Fruit fly (Drosophila melanogaster) whole organism, embryonic: Measurements from ENCODE around the gene CG42822.

Experiments used
- Atf3 ChIP-seq: fragments of 200-800 bp; sonication (Bioruptor generic); optimal IDR thresholded peaks from 3 replicates; lab custom pipeline; 2016; ENCODE audit warnings: missing biosample characterization, missing genetic modification characterization
- Atf6 ChIP-seq: fragments of 200-800 bp; sonication (Bioruptor generic); IDR thresholded peaks from 2 replicates; pipeline ENCODE4 v1.3.6; 2022; ENCODE audit warnings: missing biosample characterization, missing genetic modification characterization
- Awh ChIP-seq: fragments of 200-800 bp; sonication (Bioruptor generic); IDR thresholded peaks from 2 replicates; pipeline ENCODE4, ENCODE4 v1.3.6; 2022; ENCODE audit warnings: missing biosample characterization, missing genetic modification characterization
- CG10147 ChIP-seq: fragments of 200-800 bp; sonication (Bioruptor generic); optimal IDR thresholded peaks from 2 replicates; lab custom pipeline; 2019; ENCODE audit warnings: missing biosample characterization, mild to moderate bottlenecking, missing genetic modification characterization, moderate library complexity
- CG10209 ChIP-seq: fragments of 200-800 bp; sonication (Bioruptor generic); optimal IDR thresholded peaks from 3 replicates; lab custom pipeline; 2017; ENCODE audit warnings: missing biosample characterization, mild to moderate bottlenecking, missing genetic modification characterization, missing genetic modification reagents
- CG10462 ChIP-seq: fragments of 200-800 bp; sonication (Bioruptor generic); optimal IDR thresholded peaks from 2 replicates; lab custom pipeline; 2016; ENCODE audit warnings: missing biosample characterization, missing genetic modification characterization
- CG12659 ChIP-seq: fragments of 200-800 bp; sonication (Bioruptor generic); optimal IDR thresholded peaks from 3 replicates; lab custom pipeline; 2017; ENCODE audit warnings: mild to moderate bottlenecking, missing biosample characterization, missing genetic modification reagents, missing genetic modification characterization
- CG12769 ChIP-seq: fragments of 200-800 bp; sonication (Bioruptor generic); optimal IDR thresholded peaks from 2 replicates; lab custom pipeline; 2019; ENCODE audit warnings: missing biosample characterization, mild to moderate bottlenecking, missing genetic modification characterization, moderate library complexity
- CG13287 ChIP-seq: fragments of 200-800 bp; sonication (Bioruptor generic); IDR thresholded peaks from 2 replicates; pipeline ENCODE4 v1.3.6; 2022; ENCODE audit warnings: missing biosample characterization, missing genetic modification characterization; ENCODE audit not compliant: partially characterized antibody
- CG14860 ChIP-seq: fragments of 200-800 bp; sonication (Bioruptor generic); IDR thresholded peaks from 3 replicates; pipeline ENCODE4 v1.3.6; 2022; ENCODE audit warnings: missing biosample characterization, missing genetic modification characterization; ENCODE audit not compliant: partially characterized antibody
- CG15011 ChIP-seq: fragments of 200-800 bp; sonication (Bioruptor generic); optimal IDR thresholded peaks from 3 replicates; lab custom pipeline; 2018; ENCODE audit warnings: missing biosample characterization, mild to moderate bottlenecking, missing genetic modification characterization
- CG16779 ChIP-seq: fragments of 200-800 bp; sonication (Bioruptor generic); IDR thresholded peaks from 2 replicates; pipeline ENCODE4 v1.3.6; 2022; ENCODE audit warnings: missing biosample characterization, missing genetic modification characterization
- CG2129 ChIP-seq: fragments of 200-800 bp; sonication (Bioruptor generic); IDR thresholded peaks from 2 replicates; pipeline ENCODE4 v1.3.6; 2022; ENCODE audit warnings: missing biosample characterization, missing genetic modification characterization; ENCODE audit not compliant: partially characterized antibody
- CG2712 ChIP-seq: fragments of 200-800 bp; optimal IDR thresholded peaks from 3 replicates; lab custom pipeline; 2019; ENCODE audit warnings: missing biosample characterization, mild to moderate bottlenecking, missing genetic modification characterization, moderate library complexity
- CG6854 ChIP-seq: fragments of 200-800 bp; sonication (Bioruptor generic); optimal IDR thresholded peaks from 3 replicates; lab custom pipeline; 2017; ENCODE audit warnings: missing biosample characterization, mild to moderate bottlenecking, missing genetic modification characterization
- CG7928 ChIP-seq: fragments of 200-800 bp; sonication (Bioruptor generic); optimal IDR thresholded peaks from 2 replicates; lab custom pipeline; 2017; ENCODE audit warnings: missing biosample characterization, mild to moderate bottlenecking, missing genetic modification characterization
- CG7987 ChIP-seq: fragments of 200-800 bp; sonication (Bioruptor generic); optimal IDR thresholded peaks from 2 replicates; lab custom pipeline; 2018; ENCODE audit warnings: missing biosample characterization, mild to moderate bottlenecking, missing genetic modification characterization, moderate library complexity
- Chrac-16 ChIP-seq: fragments of 200-800 bp; sonication (Bioruptor generic); optimal IDR thresholded peaks from 3 replicates; lab custom pipeline; 2016; ENCODE audit warnings: missing biosample characterization, missing genetic modification characterization
- D19A ChIP-seq: fragments of 200-800 bp; optimal IDR thresholded peaks from 3 replicates; lab custom pipeline; 2019; ENCODE audit warnings: missing biosample characterization, mild to moderate bottlenecking, missing genetic modification characterization, moderate library complexity
- Ets65A ChIP-seq: fragments of 200-800 bp; sonication (Bioruptor generic); peaks from one replicate; lab custom pipeline; 2016; ENCODE audit warnings: missing biosample characterization, missing genetic modification characterization
- Fer3 ChIP-seq: fragments of 200-800 bp; sonication (Bioruptor generic); optimal IDR thresholded peaks from 2 replicates; lab custom pipeline; 2018; ENCODE audit warnings: missing biosample characterization, mild to moderate bottlenecking, missing genetic modification characterization, moderate library complexity
- Hey ChIP-seq: fragments of 200-800 bp; sonication (Bioruptor generic); optimal IDR thresholded peaks from 3 replicates; lab custom pipeline; 2018; ENCODE audit warnings: missing biosample characterization, mild to moderate bottlenecking, missing genetic modification characterization
- Kr ChIP-seq: fragments of 200-800 bp; sonication (Bioruptor generic); optimal IDR thresholded peaks from 2 replicates; lab custom pipeline; 2017; ENCODE audit warnings: missing biosample characterization, mild to moderate bottlenecking, missing genetic modification characterization
- Lpt ChIP-seq: fragments of >200 bp; optimal IDR thresholded peaks from 2 replicates; lab custom pipeline; 2018; ENCODE audit warnings: missing biosample characterization, missing genetic modification characterization
- MTF-1 ChIP-seq: fragments of 200-800 bp; sonication (Bioruptor generic); optimal IDR thresholded peaks from 2 replicates; lab custom pipeline; 2018; ENCODE audit warnings: missing biosample characterization, mild to moderate bottlenecking, missing genetic modification characterization, borderline replicate concordance
- Med ChIP-seq: fragments of 200-800 bp; sonication (Bioruptor generic); peaks from one replicate; lab custom pipeline; 2016; ENCODE audit warnings: missing biosample characterization, missing genetic modification characterization, mild to moderate bottlenecking, inconsistent platforms, moderate library complexity
- Nf-YA ChIP-seq: fragments of 200-800 bp; sonication (Bioruptor generic); IDR thresholded peaks from 2 replicates; pipeline ENCODE4 v1.3.6; 2022; ENCODE audit warnings: missing biosample characterization, missing genetic modification characterization
- Ssrp ChIP-seq: fragments of 200-800 bp; sonication (Bioruptor generic); optimal IDR thresholded peaks from 2 replicates; lab custom pipeline; 2018; ENCODE audit warnings: missing biosample characterization, mild to moderate bottlenecking, missing genetic modification characterization, moderate library complexity
- Vsx1 ChIP-seq: fragments of 200-800 bp; sonication (Bioruptor generic); optimal IDR thresholded peaks from 2 replicates; lab custom pipeline; 2017; ENCODE audit warnings: missing biosample characterization, mild to moderate bottlenecking, missing genetic modification characterization, missing genetic modification reagents
- aop ChIP-seq: fragments of 200-800 bp; sonication (Bioruptor generic); IDR thresholded peaks from 2 replicates; pipeline ENCODE4 v1.3.6; 2022; ENCODE audit warnings: missing biosample characterization, missing genetic modification characterization
- ato ChIP-seq: fragments of 200-800 bp; sonication (Bioruptor generic); IDR thresholded peaks from 2 replicates; pipeline ENCODE4 v1.3.6; 2022; ENCODE audit warnings: missing biosample characterization, missing genetic modification characterization; ENCODE audit not compliant: partially characterized antibody
- bbx ChIP-seq: fragments of 200-800 bp; sonication (Bioruptor generic); IDR thresholded peaks from 2 replicates; pipeline ENCODE4 v1.3.6; 2022; ENCODE audit warnings: missing biosample characterization, missing genetic modification characterization; ENCODE audit not compliant: partially characterized antibody
- cato ChIP-seq: fragments of 200-800 bp; sonication (Bioruptor generic); optimal IDR thresholded peaks from 2 replicates; lab custom pipeline; 2016; ENCODE audit warnings: missing biosample characterization, missing genetic modification characterization, borderline replicate concordance
- crp ChIP-seq, 2 experiments: fragments of 200-800 bp; sonication (Bioruptor generic); optimal IDR thresholded peaks; 2 replicates in 1 of 2; 3 replicates in 1 of 2; lab custom pipeline; 2017; ENCODE audit warnings: missing biosample characterization in 2 of 2, missing genetic modification characterization in 2 of 2, mild to moderate bottlenecking in 1 of 2, moderate library complexity in 1 of 2
- esg ChIP-seq: fragments of 200-800 bp; sonication (Bioruptor generic); conservative IDR thresholded peaks from 2 replicates; pipeline ENCODE4 v1.3.6; 2022; ENCODE audit warnings: missing biosample characterization, missing genetic modification characterization
- fru ChIP-seq: fragments of >200 bp; optimal IDR thresholded peaks from 2 replicates; lab custom pipeline; 2017
- gfzf ChIP-seq: fragments of 200-800 bp; sonication (Bioruptor generic); optimal IDR thresholded peaks from 2 replicates; lab custom pipeline; 2016; ENCODE audit warnings: missing biosample characterization, mild to moderate bottlenecking, missing genetic modification characterization, moderate library complexity
- grau ChIP-seq: fragments of 200-800 bp; optimal IDR thresholded peaks from 3 replicates; lab custom pipeline; 2019; ENCODE audit warnings: missing biosample characterization, mild to moderate bottlenecking, missing genetic modification characterization, moderate library complexity
- lov ChIP-seq, 2 experiments: fragments of 200-800 bp in 1 of 2; fragments of >200 bp in 1 of 2; sonication (Bioruptor generic) in 1 of 2; IDR thresholded peaks in 1 of 2; optimal IDR thresholded peaks in 1 of 2; 2 replicates in 1 of 2; 3 replicates in 1 of 2; pipeline versions ENCODE4 v1.3.6 to Lab custom; 2017 to 2022; ENCODE audit warnings: missing biosample characterization in 1 of 2, missing genetic modification characterization in 1 of 2
- mld ChIP-seq: fragments of 200-800 bp; sonication (Bioruptor generic); IDR thresholded peaks from 3 replicates; pipeline ENCODE4 v1.3.6; 2022; ENCODE audit warnings: missing biosample characterization, missing genetic modification characterization; ENCODE audit not compliant: partially characterized antibody
- p53 ChIP-seq: fragments of 200-800 bp; sonication (Bioruptor generic); optimal IDR thresholded peaks from 2 replicates; lab custom pipeline; 2016; ENCODE audit warnings: missing biosample characterization, missing genetic modification characterization
- pan ChIP-seq, 4 experiments: fragments of >200 bp in 3 of 4; fragments of 200-800 bp in 1 of 4; sonication (Bioruptor generic) in 1 of 4; optimal IDR thresholded peaks in 3 of 4; IDR thresholded peaks in 1 of 4; 2 replicates each; pipeline versions ENCODE4 v1.3.6 to Lab custom; 2017 to 2022; ENCODE audit warnings: missing biosample characterization in 2 of 4, missing genetic modification characterization in 2 of 4, mixed read lengths in 1 of 4
- pb ChIP-seq: fragments of 200-800 bp; sonication (Bioruptor generic); optimal IDR thresholded peaks from 3 replicates; lab custom pipeline; 2016; ENCODE audit warnings: missing biosample characterization, missing genetic modification characterization
- psq ChIP-seq: fragments of 200-800 bp; sonication (Bioruptor generic); optimal IDR thresholded peaks from 2 replicates; lab custom pipeline; 2017; ENCODE audit warnings: missing biosample characterization, missing genetic modification characterization
- pum ChIP-seq: fragments of 200-800 bp; sonication (Bioruptor generic); optimal IDR thresholded peaks from 2 replicates; lab custom pipeline; 2016; ENCODE audit warnings: missing biosample characterization, missing genetic modification characterization
- repo ChIP-seq: fragments of 200-800 bp; sonication (Bioruptor generic); optimal IDR thresholded peaks from 2 replicates; lab custom pipeline; 2016; ENCODE audit warnings: missing biosample characterization, missing genetic modification characterization
- row ChIP-seq: fragments of 200-800 bp; sonication (Bioruptor generic); IDR thresholded peaks from 3 replicates; pipeline ENCODE4 v1.3.6; 2022; ENCODE audit warnings: missing biosample characterization, missing genetic modification characterization

CG42822 gene

dm6 chr3R:17391313-17391845, 22.3 kb upstream of the CG42822 start, which contains the start of the genes Brf and sds22 (continued):
- TF ChIP-seq repo (GFP tag; lab: Kevin White, UChicago) (peak; percentile 90), CG16779 (0 out of 2 replicates have a peak, but pooled peaks have one; percentile 47), CG7987 (GFP tag; lab: Kevin White, UChicago) (peak; percentile 70), CG14860 (GFP tag; lab: Robert Waterston, UW) (peak; percentile 74; the same call in 2 of the 3 replicates), CG15011 (GFP tag; lab: Kevin White, UChicago) (peak; percentile 83), Nf-YA (peak; percentile 73; the same call in 1 of the 2 replicates), Atf3 (peak; percentile 94), fru (lab: Kevin White, UChicago) (no peak), crp (GFP tag; optimal IDR thresholded peaks at IDR 0.05; lab: Kevin White, UChicago) (peak; percentile 83 to 93), Awh (GFP tag; lab: Robert Waterston, UW) (peak; percentile 79; the same call in 1 of the 2 replicates), Lpt (GFP tag; lab: Kevin White, UChicago) (no peak), Chrac-16 (GFP tag; lab: Kevin White, UChicago) (peak; percentile 98), CG2712 (tag; lab: Kevin White, UChicago) (peak; percentile 96), CG10147 (GFP tag; lab: Kevin White, UChicago) (peak; percentile 96), Hey (tag; lab: Kevin White, UChicago) (peak; percentile 76), p53 (peak; percentile 78), pb (GFP tag; lab: Kevin White, UChicago) (peak; percentile 84), psq (GFP tag; lab: Kevin White, UChicago) (peak; percentile 85), CG6854 (GFP tag; lab: Kevin White, UChicago) (peak; percentile 67), bbx (GFP tag; lab: Robert Waterston, UW) (peak; percentile 39; the same call in 1 of the 2 replicates), Atf6 (GFP tag; lab: Robert Waterston, UW) (peak; percentile 93), MTF-1 (peak; percentile 74), CG10462 (GFP tag; lab: Kevin White, UChicago) (peak; percentile 93), CG13287 (peak; percentile 83), CG7928 (peak; percentile 67), Med (GFP tag; lab: Kevin White, UChicago) (peak; percentile 99), row (GFP tag; lab: Robert Waterston, UW) (peak; percentile 98), cato (GFP tag; lab: Kevin White, UChicago) (peak; percentile 89), mld (GFP tag; lab: Robert Waterston, UW) (peak; percentile 43; the same call in 1 of the 3 replicates), Vsx1 (GFP tag; lab: Kevin White, UChicago) (peak; percentile 80), pum (peak; percentile 96), ato (GFP tag; lab: Robert Waterston, UW) (no peak), lov (optimal IDR thresholded peaks at IDR 0.05; lab: Kevin White, UChicago) (no peak), lov (GFP tag; IDR thresholded peaks at IDR 0.05; lab: Robert Waterston, UW) (peak; percentile 86; the same call in 2 of the 3 replicates), pan (optimal IDR thresholded peaks at IDR 0.05; lab: Kevin White, UChicago) (no peak), pan (GFP tag; optimal IDR thresholded peaks at IDR 0.05 in 1 of 2, IDR thresholded peaks at IDR 0.05 in 1 of 2) (peak in 1 of 2 experiments; percentile 93), Ets65A (GFP tag; lab: Kevin White, UChicago) (peak; percentile 99), CG2129 (GFP tag; lab: Robert Waterston, UW) (peak; percentile 62), CG12659 (GFP tag; lab: Kevin White, UChicago) (peak; percentile 96), grau (tag; lab: Kevin White, UChicago) (peak; percentile 95), CG12769 (tag; lab: Kevin White, UChicago) (peak; percentile 95), CG10209 (GFP tag; lab: Kevin White, UChicago) (peak; percentile 95), Fer3 (tag; lab: Kevin White, UChicago) (peak; percentile 94), D19A (tag; lab: Kevin White, UChicago) (peak; percentile 87), Kr (GFP tag; lab: Kevin White, UChicago) (peak; percentile 33), aop (GFP tag; lab: Robert Waterston, UW) (peak; percentile 60; the same call in 1 of the 2 replicates), esg (peak; percentile 91), Ssrp (tag; lab: Kevin White, UChicago) (peak; percentile 96), gfzf (peak; percentile 34)
